In genomic region chrIV:3648634-3649240, ce11 we compare ENCODE assay signal across 3 worm cellular contexts.
TF ChIP-seq lines count a peak whose summit lies in the region.

CC8.2 (minus strand) TSS chrIV:3648684.

TF ChIP-seq in whole organism, L1 larva, 84 proteins besides CTCF, POLR2A, EP300 and RAD21 (continued from another document and continues in another):
- TF ChIP-seq unc-98 (GFP tag; IDR thresholded peaks at IDR 0.05; lab: Robert Waterston, UW): no peak
- TF ChIP-seq ceh-90 (tag; optimal IDR thresholded peaks at IDR 0.05; lab: Kevin White, UChicago): no peak
- TF ChIP-seq aha-1 (tag; optimal IDR thresholded peaks at IDR 0.05; lab: Kevin White, UChicago): no peak
- TF ChIP-seq mep-1 (tag; optimal IDR thresholded peaks at IDR 0.05; lab: Kevin White, UChicago): no peak
- no peak for TF ChIP-seq zag-1 (tag; optimal IDR thresholded peaks at IDR 0.05; lab: Kevin White, UChicago)
- TF ChIP-seq egl-13 (tag; optimal IDR thresholded peaks at IDR 0.05; lab: Kevin White, UChicago): no peak
- no peak for TF ChIP-seq fkh-4 (tag; optimal IDR thresholded peaks at IDR 0.05; lab: Kevin White, UChicago; ENCODE audit: borderline replicate concordance)
- TF ChIP-seq egl-27 (tag; optimal IDR thresholded peaks at IDR 0.05; lab: Kevin White, UChicago): no peak
- TF ChIP-seq swsn-7 (tag; optimal IDR thresholded peaks at IDR 0.05; lab: Kevin White, UChicago): no peak
- TF ChIP-seq aly-2 (tag; optimal IDR thresholded peaks at IDR 0.05; lab: Kevin White, UChicago): no peak
- no peak for TF ChIP-seq skn-1 (tag; optimal IDR thresholded peaks at IDR 0.05; lab: Kevin White, UChicago)
- TF ChIP-seq F16B12.6 (tag; optimal IDR thresholded peaks at IDR 0.05; lab: Kevin White, UChicago): no peak
- TF ChIP-seq Y116A8C.19 (tag; optimal IDR thresholded peaks at IDR 0.05; lab: Kevin White, UChicago; ENCODE audit: borderline replicate concordance): no peak
- TF ChIP-seq lin-14 (GFP tag; optimal IDR thresholded peaks at IDR 0.05; lab: Kevin White, UChicago): peak; percentile 82
- TF ChIP-seq unc-86 (tag; optimal IDR thresholded peaks at IDR 0.05; lab: Kevin White, UChicago): no peak
- TF ChIP-seq dsc-1 (tag; optimal IDR thresholded peaks at IDR 0.05; lab: Kevin White, UChicago): no peak
- TF ChIP-seq nhr-28 (tag; optimal IDR thresholded peaks at IDR 0.05; lab: Kevin White, UChicago): no peak
- no peak for TF ChIP-seq tlp-1 (tag; optimal IDR thresholded peaks at IDR 0.05; lab: Kevin White, UChicago)
- TF ChIP-seq ets-5 (GFP tag; IDR thresholded peaks at IDR 0.05; lab: Robert Waterston, UW): no peak
- TF ChIP-seq snpc-4 (tag; optimal IDR thresholded peaks at IDR 0.05; lab: Kevin White, UChicago): no peak
- no peak for TF ChIP-seq lin-15B (tag; optimal IDR thresholded peaks at IDR 0.05; lab: Kevin White, UChicago)
- TF ChIP-seq efl-3 (GFP tag; optimal IDR thresholded peaks at IDR 0.05; lab: Kevin White, UChicago): no peak
- TF ChIP-seq C16A3.4 (tag; optimal IDR thresholded peaks at IDR 0.05; lab: Kevin White, UChicago): peak; percentile 17
- TF ChIP-seq tbx-2 (tag; optimal IDR thresholded peaks at IDR 0.05; lab: Kevin White, UChicago): peak; percentile 63
- TF ChIP-seq C04F5.9 (tag; optimal IDR thresholded peaks at IDR 0.05; lab: Kevin White, UChicago): no peak
- TF ChIP-seq nhr-85 (tag; lab: Kevin White, UChicago): peak; percentile 90
- no peak for TF ChIP-seq nhr-237 (tag; optimal IDR thresholded peaks at IDR 0.05; lab: Kevin White, UChicago)
- peak; percentile 55 for TF ChIP-seq blmp-1 (tag; optimal IDR thresholded peaks at IDR 0.05; lab: Kevin White, UChicago)
- no peak for TF ChIP-seq lin-13 (GFP tag; optimal IDR thresholded peaks at IDR 0.05; lab: Kevin White, UChicago)
- no peak for TF ChIP-seq jun-1 (tag; optimal IDR thresholded peaks at IDR 0.05; lab: Kevin White, UChicago)
- TF ChIP-seq mef-2 (tag; optimal IDR thresholded peaks at IDR 0.05; lab: Kevin White, UChicago): no peak
- TF ChIP-seq lsy-2 (tag; optimal IDR thresholded peaks at IDR 0.05; lab: Kevin White, UChicago): peak; percentile 17 to 50
- TF ChIP-seq nhr-76 (tag; optimal IDR thresholded peaks at IDR 0.05; lab: Kevin White, UChicago): no peak
- peak; percentile 74 for TF ChIP-seq nhr-90 (tag; optimal IDR thresholded peaks at IDR 0.05; lab: Kevin White, UChicago; ENCODE audit: poor library complexity)
- TF ChIP-seq mdl-1 (tag; optimal IDR thresholded peaks at IDR 0.05; lab: Kevin White, UChicago): peak in 1 of 2 experiments; percentile 70
- no peak for TF ChIP-seq pqm-1 (tag; optimal IDR thresholded peaks at IDR 0.05; lab: Kevin White, UChicago)
- peak; percentile 73 for TF ChIP-seq nhr-71 (tag; optimal IDR thresholded peaks at IDR 0.05; lab: Kevin White, UChicago)
- no peak for TF ChIP-seq irx-1 (tag; optimal IDR thresholded peaks at IDR 0.05; lab: Kevin White, UChicago)
- no peak for TF ChIP-seq lin-39 (tag; optimal IDR thresholded peaks at IDR 0.05; lab: Kevin White, UChicago)
- TF ChIP-seq lin-35 (GFP tag; optimal IDR thresholded peaks at IDR 0.05; lab: Kevin White, UChicago): peak; percentile 16 to 66
- no peak for TF ChIP-seq unc-30 (tag; optimal IDR thresholded peaks at IDR 0.05; lab: Kevin White, UChicago)
- no peak for TF ChIP-seq ama-1 (optimal IDR thresholded peaks at IDR 0.05; lab: Kevin White, UChicago)
- TF ChIP-seq ceh-82 (tag; optimal IDR thresholded peaks at IDR 0.05; lab: Kevin White, UChicago): no peak
- TF ChIP-seq fkh-10 (GFP tag; optimal IDR thresholded peaks at IDR 0.05; lab: Kevin White, UChicago): no peak
- no peak for TF ChIP-seq ceh-88 (GFP tag; IDR thresholded peaks at IDR 0.05; lab: Robert Waterston, UW)
- TF ChIP-seq sup-37 (GFP tag; optimal IDR thresholded peaks at IDR 0.05; lab: Kevin White, UChicago): peak; percentile 6

TF ChIP-seq in whole organism, L4 larva, 104 proteins besides CTCF, POLR2A, EP300 and RAD21 (continued from another document):
- TF ChIP-seq mdl-1 (tag; optimal IDR thresholded peaks at IDR 0.05; lab: Kevin White, UChicago) (peak; percentile 44 to 62), zfp-2 (tag; optimal IDR thresholded peaks at IDR 0.05; lab: Kevin White, UChicago) (no peak), ceh-44 (GFP tag; IDR thresholded peaks at IDR 0.05; lab: Robert Waterston, UW) (no peak), aha-1 (tag; lab: Kevin White, UChicago) (peak; percentile 71), pha-4 (GFP tag; IDR thresholded peaks at IDR 0.05; lab: Robert Waterston, UW) (no peak), pha-4 (tag; optimal IDR thresholded peaks at IDR 0.05; lab: Kevin White, UChicago) (no peak), daf-19 (GFP tag; conservative IDR thresholded peaks at IDR 0.05; lab: Robert Waterston, UW) (no peak), sdz-12 (GFP tag; optimal IDR thresholded peaks at IDR 0.05; lab: Kevin White, UChicago) (no peak), egl-43 (GFP tag; IDR thresholded peaks at IDR 0.05; lab: Robert Waterston, UW) (peak; percentile 55; the same call in 1 of the 2 replicates), F44E2.7 (GFP tag; IDR thresholded peaks at IDR 0.05; lab: Robert Waterston, UW) (no peak), snpc-1.2 (GFP tag; IDR thresholded peaks at IDR 0.05; lab: Robert Waterston, UW) (0 out of 2 replicates have a peak, but pooled peaks have one; percentile 7), daf-16 (GFP tag; optimal IDR thresholded peaks at IDR 0.05; lab: Kevin White, UChicago) (no peak), daf-16 (tag; optimal IDR thresholded peaks at IDR 0.05; lab: Kevin White, UChicago) (peak; percentile 91), R02D3.7 (tag; optimal IDR thresholded peaks at IDR 0.05; lab: Kevin White, UChicago) (no peak), fkh-10 (GFP tag; optimal IDR thresholded peaks at IDR 0.05; lab: Kevin White, UChicago) (no peak), nhr-41 (GFP tag; IDR thresholded peaks at IDR 0.05; lab: Robert Waterston, UW) (no peak), ztf-11 (tag; optimal IDR thresholded peaks at IDR 0.05; lab: Kevin White, UChicago) (no peak), rbr-2 (tag; optimal IDR thresholded peaks at IDR 0.05; lab: Kevin White, UChicago) (no peak), unc-62 (GFP tag; optimal IDR thresholded peaks at IDR 0.05 in 1 of 2; lab: Kevin White, UChicago) (peak in 1 of 2 experiments; percentile 95), unc-62 (tag; optimal IDR thresholded peaks at IDR 0.05; lab: Kevin White, UChicago) (no peak), nhr-42 (GFP tag; IDR thresholded peaks at IDR 0.05; lab: Robert Waterston, UW) (no peak), nhr-48 (tag; optimal IDR thresholded peaks at IDR 0.05; lab: Kevin White, UChicago) (peak; percentile 87), daf-8 (GFP tag; IDR thresholded peaks at IDR 0.05; lab: Robert Waterston, UW) (no peak), Y48G9A.11 (GFP tag; IDR thresholded peaks at IDR 0.05; lab: Robert Waterston, UW) (no peak), mes-2 (tag; optimal IDR thresholded peaks at IDR 0.05; lab: Kevin White, UChicago; ENCODE audit: poor library complexity, severe bottlenecking) (no peak), mxl-2 (GFP tag; conservative IDR thresholded peaks at IDR 0.05; lab: Robert Waterston, UW) (peak; percentile 59; the same call in 1 of the 2 replicates), zag-1 (tag; optimal IDR thresholded peaks at IDR 0.05; lab: Kevin White, UChicago) (no peak), lsy-2 (tag; optimal IDR thresholded peaks at IDR 0.05; lab: Kevin White, UChicago) (peak in 1 of 2 experiments; percentile 23), daf-12 (tag; optimal IDR thresholded peaks at IDR 0.05; lab: Kevin White, UChicago) (no peak), nhr-10 (tag; optimal IDR thresholded peaks at IDR 0.05; lab: Kevin White, UChicago) (peak; percentile 49), dpl-1 (GFP tag; optimal IDR thresholded peaks at IDR 0.05; lab: Kevin White, UChicago) (peak; percentile 19), skn-1 (tag; optimal IDR thresholded peaks at IDR 0.05; lab: Kevin White, UChicago) (no peak), spr-1 (tag; optimal IDR thresholded peaks at IDR 0.05; lab: Kevin White, UChicago) (no peak), gei-8 (GFP tag; optimal IDR thresholded peaks at IDR 0.05; lab: Kevin White, UChicago) (no peak)

TF ChIP-seq in whole organism, young adult, 124 proteins besides CTCF, POLR2A, EP300 and RAD21 (continued from another document):
- TF ChIP-seq aptf-3 (GFP tag; IDR thresholded peaks at IDR 0.05; lab: Robert Waterston, UW): no peak
- TF ChIP-seq hsf-1 (GFP tag; IDR thresholded peaks at IDR 0.05; lab: Robert Waterston, UW): peak; percentile 59
- no peak for TF ChIP-seq attf-6 (GFP tag; IDR thresholded peaks at IDR 0.05; lab: Robert Waterston, UW)
- peak; percentile 15 for TF ChIP-seq lin-40 (tag; optimal IDR thresholded peaks at IDR 0.05; lab: Kevin White, UChicago)
- no peak for TF ChIP-seq ceh-79 (tag; optimal IDR thresholded peaks at IDR 0.05; lab: Kevin White, UChicago)
- no peak for TF ChIP-seq fkh-3 (tag; optimal IDR thresholded peaks at IDR 0.05; lab: Kevin White, UChicago)
- no peak for TF ChIP-seq ama-1 (optimal IDR thresholded peaks at IDR 0.05; lab: Kevin White, UChicago)
- no peak for TF ChIP-seq ama-1 (GFP tag; optimal IDR thresholded peaks at IDR 0.05; lab: Kevin White, UChicago)
- TF ChIP-seq K12H6.12 (tag; optimal IDR thresholded peaks at IDR 0.05; lab: Kevin White, UChicago): no peak
- no peak for TF ChIP-seq dpff-1 (tag; optimal IDR thresholded peaks at IDR 0.05; lab: Kevin White, UChicago)
- peak; percentile 28 for TF ChIP-seq tlf-1 (GFP tag; optimal IDR thresholded peaks at IDR 0.05; lab: Kevin White, UChicago)
- no peak for TF ChIP-seq ZK185.1 (tag; optimal IDR thresholded peaks at IDR 0.05; lab: Kevin White, UChicago; ENCODE audit: poor library complexity, severe bottlenecking)
- no peak for TF ChIP-seq attf-3 (GFP tag; conservative IDR thresholded peaks at IDR 0.05; lab: Robert Waterston, UW)
- TF ChIP-seq hlh-12 (tag; optimal IDR thresholded peaks at IDR 0.05; lab: Kevin White, UChicago): no peak
- no peak for TF ChIP-seq sea-2 (GFP tag; IDR thresholded peaks at IDR 0.05; lab: Robert Waterston, UW)
- no peak for TF ChIP-seq Y56A3A.18 (GFP tag; IDR thresholded peaks at IDR 0.05; lab: Robert Waterston, UW)
- TF ChIP-seq hrde-1 (tag; optimal IDR thresholded peaks at IDR 0.05; lab: Kevin White, UChicago; ENCODE audit: borderline replicate concordance): no peak
- peak; percentile 63; the same call in 1 of the 2 replicates for TF ChIP-seq aptf-2 (GFP tag; conservative IDR thresholded peaks at IDR 0.05; lab: Robert Waterston, UW)
- TF ChIP-seq nhr-90 (tag; optimal IDR thresholded peaks at IDR 0.05; lab: Kevin White, UChicago): no peak
- no peak for TF ChIP-seq let-607 (tag; optimal IDR thresholded peaks at IDR 0.05; lab: Kevin White, UChicago)
- TF ChIP-seq mcd-1 (GFP tag; IDR thresholded peaks at IDR 0.05; lab: Robert Waterston, UW): peak; percentile 57
- no peak for TF ChIP-seq Y53F4B.3 (GFP tag; IDR thresholded peaks at IDR 0.05; lab: Robert Waterston, UW)
- TF ChIP-seq ekl-4 (GFP tag; IDR thresholded peaks at IDR 0.05; lab: Robert Waterston, UW): peak; percentile 72
- no peak for TF ChIP-seq snpc-3.4 (tag; optimal IDR thresholded peaks at IDR 0.05; lab: Kevin White, UChicago)
- TF ChIP-seq rpc-1 (optimal IDR thresholded peaks at IDR 0.05; lab: Kevin White, UChicago): no peak
- no peak for TF ChIP-seq rpc-1 (tag; optimal IDR thresholded peaks at IDR 0.05; lab: Kevin White, UChicago)
- TF ChIP-seq ets-4 (GFP tag; optimal IDR thresholded peaks at IDR 0.05; lab: Kevin White, UChicago): no peak
- TF ChIP-seq egl-44 (GFP tag; IDR thresholded peaks at IDR 0.05; lab: Robert Waterston, UW): no peak
- no peak for TF ChIP-seq T07F8.4 (tag; optimal IDR thresholded peaks at IDR 0.05; lab: Kevin White, UChicago)
- TF ChIP-seq lin-26 (GFP tag; IDR thresholded peaks at IDR 0.05; lab: Robert Waterston, UW): peak; percentile 82
- TF ChIP-seq lin-54 (GFP tag; optimal IDR thresholded peaks at IDR 0.05; lab: Kevin White, UChicago): peak; percentile 3
- TF ChIP-seq F33H1.4 (GFP tag; IDR thresholded peaks at IDR 0.05; lab: Robert Waterston, UW): peak; percentile 32; the same call in 1 of the 2 replicates
- peak; percentile 44; the same call in 1 of the 2 replicates for TF ChIP-seq rcor-1 (GFP tag; IDR thresholded peaks at IDR 0.05; lab: Robert Waterston, UW)
- no peak for TF ChIP-seq mes-4 (tag; optimal IDR thresholded peaks at IDR 0.05; lab: Kevin White, UChicago)
- TF ChIP-seq rec-8 (tag; optimal IDR thresholded peaks at IDR 0.05; lab: Kevin White, UChicago): no peak
- no peak for TF ChIP-seq lir-1 (GFP tag; conservative IDR thresholded peaks at IDR 0.05; lab: Robert Waterston, UW)
- TF ChIP-seq F37B4.10 (GFP tag; IDR thresholded peaks at IDR 0.05; lab: Robert Waterston, UW): no peak
- TF ChIP-seq mxl-1 (tag; optimal IDR thresholded peaks at IDR 0.05; lab: Kevin White, UChicago): no peak
- TF ChIP-seq T26A5.8 (tag; optimal IDR thresholded peaks at IDR 0.05; lab: Kevin White, UChicago): no peak
- TF ChIP-seq madf-10 (tag; optimal IDR thresholded peaks at IDR 0.05; lab: Kevin White, UChicago): no peak
- TF ChIP-seq F49E8.2 (tag; optimal IDR thresholded peaks at IDR 0.05; lab: Kevin White, UChicago; ENCODE audit: insufficient read depth): no peak
- TF ChIP-seq ceh-100 (GFP tag; IDR thresholded peaks at IDR 0.05; lab: Robert Waterston, UW): no peak
- TF ChIP-seq ztf-25 (GFP tag; IDR thresholded peaks at IDR 0.05; lab: Robert Waterston, UW): no peak
- no peak for TF ChIP-seq F57A8.1 (GFP tag; optimal IDR thresholded peaks at IDR 0.05; lab: Kevin White, UChicago)
- no peak for TF ChIP-seq B0035.1 (tag; optimal IDR thresholded peaks at IDR 0.05; lab: Kevin White, UChicago)
- TF ChIP-seq cebp-2 (GFP tag; IDR thresholded peaks at IDR 0.05; lab: Robert Waterston, UW): no peak
